Worm (Caenorhabditis elegans): ENCODE measurements around the gene C34D4.2.

The C34D4.2 gene

DNA sequence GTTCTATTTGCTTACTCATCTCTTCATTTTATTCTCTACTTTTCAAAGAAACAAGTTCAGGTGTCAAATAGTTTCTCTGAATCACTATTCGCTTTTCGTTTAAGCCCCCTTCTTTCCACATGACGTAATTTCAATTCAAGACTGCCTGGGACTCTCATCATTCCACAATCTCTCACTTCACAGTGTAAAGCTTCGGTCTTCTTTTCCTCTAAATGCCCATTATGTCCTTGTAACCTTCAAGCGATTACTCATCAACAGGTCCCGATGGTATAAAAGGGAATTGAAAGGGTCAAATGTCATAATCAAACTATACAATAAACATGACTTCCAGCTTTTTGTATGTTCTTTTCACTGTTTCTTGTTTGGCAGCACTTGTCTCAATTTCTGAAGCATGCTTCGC lies 24.5 kb downstream of the C34D4.2 start, which contains the start of gene C42D4.3:
C42D4.3 (plus strand) TSS at position 298 of the 400 bp plus-strand sequence.
- no peak for TF ChIP-seq M03D4.4 (tag; optimal IDR thresholded peaks at IDR 0.05)
- no peak for TF ChIP-seq unc-39 (tag; optimal IDR thresholded peaks at IDR 0.05)
- TF ChIP-seq nhr-2 (tag; optimal IDR thresholded peaks at IDR 0.05), result no peak

DNA sequence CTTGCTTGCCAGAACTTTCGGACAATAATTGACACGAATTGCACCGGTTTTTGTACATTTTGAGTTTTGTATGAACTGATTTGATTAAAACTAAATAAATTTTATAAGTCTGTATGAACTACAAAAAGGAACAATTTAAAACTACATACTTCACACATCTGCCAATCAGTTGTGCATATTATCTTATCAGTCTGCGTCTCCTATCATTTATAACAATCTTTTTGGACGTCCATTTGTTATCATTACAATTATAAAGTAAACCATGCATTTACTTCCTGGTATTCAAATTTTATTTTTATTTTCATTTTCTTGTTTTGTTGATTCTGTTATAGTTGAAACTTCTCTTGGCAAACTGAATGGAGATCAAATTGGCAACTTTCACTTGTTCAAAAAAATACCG lies 25.8 kb downstream of the C34D4.2 start, which contains the start of gene cest-10:
cest-10 (plus strand) TSS at position 254 of the 400 bp plus-strand sequence.
- no peak for TF ChIP-seq elt-1 (tag; optimal IDR thresholded peaks at IDR 0.05; ENCODE audit: borderline replicate concordance, insufficient read depth)
- TF ChIP-seq ces-1 (GFP tag; optimal IDR thresholded peaks at IDR 0.05), result no peak
- no peak for TF ChIP-seq blmp-1 (tag; optimal IDR thresholded peaks at IDR 0.05)
- TF ChIP-seq tbx-8 (GFP tag; optimal IDR thresholded peaks at IDR 0.05), result no peak
- no peak for TF ChIP-seq unc-39 (tag; optimal IDR thresholded peaks at IDR 0.05)
- no peak for TF ChIP-seq mab-5 (tag; optimal IDR thresholded peaks at IDR 0.05)
- TF ChIP-seq hlh-1 (tag; optimal IDR thresholded peaks at IDR 0.05), result no peak
- no peak for TF ChIP-seq lin-13 (tag; optimal IDR thresholded peaks at IDR 0.05)
- no peak for TF ChIP-seq mls-2 (tag; optimal IDR thresholded peaks at IDR 0.05)
- TF ChIP-seq ceh-39 (tag; optimal IDR thresholded peaks at IDR 0.05), result no peak
- no peak for TF ChIP-seq nhr-28 (tag; optimal IDR thresholded peaks at IDR 0.05)
- no peak for TF ChIP-seq ceh-83 (GFP tag; optimal IDR thresholded peaks at IDR 0.05)

DNA sequence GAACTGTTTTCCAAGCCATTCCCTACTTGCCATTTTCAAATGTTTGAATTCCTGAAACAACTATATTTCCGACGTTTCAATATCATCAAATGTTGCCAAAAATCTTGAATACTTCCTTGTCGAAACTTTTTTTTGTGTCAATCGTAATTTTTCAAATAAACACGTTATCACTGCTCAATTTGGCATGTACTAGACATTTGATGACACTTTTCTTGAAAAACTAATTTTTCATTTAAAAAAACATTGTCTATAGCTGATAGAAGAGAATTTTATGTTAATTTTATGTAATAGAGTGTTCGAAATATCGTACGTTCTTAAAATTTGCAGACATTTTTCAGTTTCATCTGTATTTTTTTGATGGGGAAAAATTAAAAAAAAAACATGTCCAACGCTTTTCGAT lies 28.4 kb downstream of the C34D4.2 start:
- no peak for TF ChIP-seq nhr-237 (tag; optimal IDR thresholded peaks at IDR 0.05)
- TF ChIP-seq hlh-1 (tag; optimal IDR thresholded peaks at IDR 0.05), result no peak
- TF ChIP-seq cnd-1 (tag; optimal IDR thresholded peaks at IDR 0.05), result no peak
- TF ChIP-seq ham-2 (GFP tag; optimal IDR thresholded peaks at IDR 0.05), result no peak
- TF ChIP-seq nhr-2 (tag; optimal IDR thresholded peaks at IDR 0.05), result no peak
- no peak for TF ChIP-seq ceh-39 (tag; optimal IDR thresholded peaks at IDR 0.05)
- no peak for TF ChIP-seq nhr-76 (tag; optimal IDR thresholded peaks at IDR 0.05)

DNA sequence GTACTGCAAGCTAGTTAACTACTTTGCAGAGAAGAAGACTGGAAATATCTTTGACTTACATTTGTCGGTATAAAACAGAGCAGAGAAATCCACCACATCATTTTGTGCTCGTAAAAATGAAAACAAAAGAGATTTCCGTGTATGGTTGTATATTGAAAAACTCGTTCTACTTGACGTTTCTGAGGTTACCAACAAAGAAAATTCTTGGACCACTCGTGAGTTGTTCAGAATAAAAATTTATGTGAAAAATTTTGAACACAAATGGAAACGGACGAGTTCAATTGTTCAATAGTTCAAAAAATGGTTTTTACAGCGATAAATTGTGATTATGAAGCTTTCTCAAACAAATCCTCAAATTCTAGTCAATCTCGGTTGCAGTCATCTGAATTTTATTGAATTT lies 30.1 kb downstream of the C34D4.2 start, which contains the start of gene clec-179:
clec-179 (minus strand) TSS at position 101 of the 400 bp plus-strand sequence.
- no peak for TF ChIP-seq drap-1 (GFP tag; optimal IDR thresholded peaks at IDR 0.05)

DNA sequence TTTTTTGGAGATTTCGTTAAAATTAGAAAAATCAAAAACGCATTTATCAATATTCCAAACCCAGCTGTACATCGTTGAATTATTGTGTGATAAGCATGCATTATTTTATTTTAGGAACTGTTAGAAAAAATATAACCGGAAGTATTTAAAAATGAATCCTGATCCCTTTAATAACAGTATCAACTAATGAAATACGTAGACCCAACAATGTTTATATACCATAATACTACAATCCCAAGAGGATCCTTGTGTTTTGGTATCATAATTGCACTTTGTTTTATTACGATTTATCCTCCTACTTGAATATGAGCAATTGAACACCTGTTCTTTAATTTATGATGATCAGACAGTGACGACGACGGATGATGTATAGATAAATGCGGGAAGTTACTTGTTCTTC lies 32.3 kb downstream of the C34D4.2 start, which contains the start of gene str-249:
str-249 (minus strand) TSS at position 101 of the 400 bp plus-strand sequence.
- TF ChIP-seq bed-3 (GFP tag; optimal IDR thresholded peaks at IDR 0.05) (no peak), mab-5 (tag; optimal IDR thresholded peaks at IDR 0.05) (no peak), ztf-11 (tag; optimal IDR thresholded peaks at IDR 0.05) (no peak), ceh-43 (GFP tag; optimal IDR thresholded peaks at IDR 0.05) (no peak), pha-4 (tag; optimal IDR thresholded peaks at IDR 0.05) (no peak), elt-3 (tag; optimal IDR thresholded peaks at IDR 0.05) (no peak), ceh-39 (tag; optimal IDR thresholded peaks at IDR 0.05) (no peak), unc-62 (GFP tag; optimal IDR thresholded peaks at IDR 0.05) (no peak), M03D4.4 (tag; optimal IDR thresholded peaks at IDR 0.05) (no peak), ces-1 (GFP tag; optimal IDR thresholded peaks at IDR 0.05) (no peak), snpc-4 (tag; optimal IDR thresholded peaks at IDR 0.05) (no peak), lin-13 (tag; optimal IDR thresholded peaks at IDR 0.05) (no peak), unc-120 (tag; optimal IDR thresholded peaks at IDR 0.05; ENCODE audit: poor library complexity, severe bottlenecking) (no peak), drap-1 (GFP tag; optimal IDR thresholded peaks at IDR 0.05) (no peak), mls-2 (tag; optimal IDR thresholded peaks at IDR 0.05) (no peak), sem-2 (GFP tag; optimal IDR thresholded peaks at IDR 0.05) (no peak)

DNA sequence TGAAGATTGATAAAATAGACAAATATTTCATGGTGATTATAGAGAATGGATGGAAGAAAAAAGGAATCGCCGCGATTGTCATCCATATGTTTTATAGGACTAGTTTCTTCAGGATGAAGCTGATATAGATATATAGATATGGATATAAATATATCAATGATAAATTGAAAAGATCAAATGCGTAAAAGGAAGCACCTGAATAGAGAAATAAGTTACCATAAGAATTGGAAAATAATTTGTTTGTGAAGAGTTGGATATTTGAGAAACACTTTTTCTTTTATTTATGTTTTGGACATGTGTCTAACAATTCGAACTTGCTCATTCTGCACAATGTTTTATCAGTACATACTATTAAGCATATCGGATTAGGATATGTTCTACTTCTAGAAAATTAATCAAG lies 33.6 kb downstream of the C34D4.2 start, which contains the start of gene C42D4.13:
C42D4.13 (minus strand) TSS at position 101 of the 400 bp plus-strand sequence.
- TF ChIP-seq elt-1 (tag; optimal IDR thresholded peaks at IDR 0.05; ENCODE audit: borderline replicate concordance, insufficient read depth), result no peak
